Worm (Caenorhabditis elegans): ENCODE data around the gene gst-14.

DNA sequence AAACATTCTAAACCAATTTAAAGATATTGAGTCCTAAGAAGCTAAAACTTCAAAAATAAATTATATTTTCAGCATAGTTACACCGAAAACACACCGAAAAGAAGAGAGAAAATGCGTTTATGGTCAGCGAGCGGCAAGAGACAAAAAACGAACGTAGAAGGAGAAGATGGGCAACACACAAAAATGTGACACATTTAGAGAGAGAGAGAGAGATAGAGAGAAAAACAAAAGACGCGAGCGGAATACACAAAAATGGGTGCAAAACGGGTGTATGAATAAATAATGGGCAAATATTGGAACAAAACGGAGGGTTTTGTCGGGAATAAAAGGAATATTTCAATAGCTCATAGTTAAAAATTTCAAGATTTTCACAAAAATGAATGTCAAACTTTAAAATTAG, 24.3 kb upstream of the gst-14 start:
- TF ChIP-seq ceh-28 (tag; optimal IDR thresholded peaks at IDR 0.05) (no peak), nhr-76 (tag; optimal IDR thresholded peaks at IDR 0.05) (no peak), nhr-25 (tag; optimal IDR thresholded peaks at IDR 0.05; ENCODE audit: borderline replicate concordance, insufficient read depth) (no peak), fos-1 (tag; optimal IDR thresholded peaks at IDR 0.05) (no peak), jun-1 (tag; optimal IDR thresholded peaks at IDR 0.05) (no peak), lin-39 (tag; optimal IDR thresholded peaks at IDR 0.05) (no peak), egl-43 (GFP tag; IDR thresholded peaks at IDR 0.05) (no peak), egl-27 (tag; optimal IDR thresholded peaks at IDR 0.05) (no peak), nhr-237 (tag; optimal IDR thresholded peaks at IDR 0.05) (no peak)
